Worm (Caenorhabditis elegans): Measurements from ENCODE around the gene dph-1.

dph-1 gene

DNA sequence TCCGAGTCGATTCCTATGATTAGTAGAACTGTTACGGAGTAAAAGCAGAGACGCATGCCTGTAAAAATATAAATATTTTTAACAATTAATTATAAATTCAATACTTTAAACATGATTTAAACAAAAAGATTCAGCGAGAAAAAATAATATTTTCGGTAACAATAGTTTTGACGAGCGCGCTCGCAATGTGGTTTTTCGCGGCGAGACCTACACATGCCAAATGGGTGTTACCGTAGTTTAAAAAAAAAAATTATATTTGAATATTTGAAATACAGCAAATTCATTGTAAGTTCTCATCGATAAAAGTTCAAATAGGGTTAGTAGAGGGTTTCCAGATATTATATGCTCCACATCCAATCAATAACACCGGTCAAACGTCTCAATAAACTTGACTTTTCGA is 19.8 kb downstream of the dph-1 start, which contains the start of gene gldi-5:
Gene gldi-5 (minus strand): TSS at position 58 of the 400 bp plus-strand sequence.
- TF ChIP-seq F13H6.1 (tag; optimal IDR thresholded peaks at IDR 0.05): no peak
- no peak for TF ChIP-seq sox-2 (GFP tag; IDR thresholded peaks at IDR 0.05)
- no peak for TF ChIP-seq K09A11.1 (tag; optimal IDR thresholded peaks at IDR 0.05; ENCODE audit: insufficient read depth)
- TF ChIP-seq C08G9.2 (tag; optimal IDR thresholded peaks at IDR 0.05): no peak
- no peak for TF ChIP-seq ceh-18 (tag; optimal IDR thresholded peaks at IDR 0.05)
- no peak for TF ChIP-seq ceh-9 (tag; optimal IDR thresholded peaks at IDR 0.05)
- TF ChIP-seq ref-2 (tag; optimal IDR thresholded peaks at IDR 0.05): no peak
- no peak for TF ChIP-seq lin-11 (tag; optimal IDR thresholded peaks at IDR 0.05)
- no peak for TF ChIP-seq eyg-1 (tag; optimal IDR thresholded peaks at IDR 0.05)

DNA sequence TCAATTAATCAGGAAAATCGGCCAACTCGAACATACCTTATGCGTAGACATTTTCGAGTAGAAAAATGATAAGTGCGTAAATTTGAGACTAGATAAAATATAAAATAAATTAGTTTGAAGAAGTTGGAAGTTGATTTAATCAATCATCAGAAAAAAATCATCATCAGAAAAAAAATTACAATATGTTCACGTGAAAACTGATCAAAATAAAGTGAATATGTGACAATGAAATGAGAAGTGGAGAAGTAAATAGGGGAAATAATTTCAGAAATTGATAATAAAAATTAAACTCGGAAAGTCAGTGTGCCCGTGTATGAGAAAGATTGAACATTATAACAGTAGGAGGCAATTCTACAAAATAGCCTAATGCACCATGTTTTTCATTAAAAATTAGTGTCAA is 22.8 kb downstream of the dph-1 start, which contains the start of gene F34D10.9:
Gene F34D10.9 (minus strand): TSS at position 101 of the 400 bp plus-strand sequence.
- TF ChIP-seq hlh-13 (GFP tag; optimal IDR thresholded peaks at IDR 0.05): no peak
- TF ChIP-seq K09A11.1 (tag; optimal IDR thresholded peaks at IDR 0.05; ENCODE audit: insufficient read depth): no peak
- TF ChIP-seq sox-2 (GFP tag; IDR thresholded peaks at IDR 0.05): no peak
- no peak for TF ChIP-seq K02D7.2 (tag; optimal IDR thresholded peaks at IDR 0.05)
- no peak for TF ChIP-seq ceh-19 (GFP tag; optimal IDR thresholded peaks at IDR 0.05)
- no peak for TF ChIP-seq elt-2 (tag; optimal IDR thresholded peaks at IDR 0.05)
- TF ChIP-seq unc-3 (GFP tag; conservative IDR thresholded peaks at IDR 0.05): no peak
- no peak for TF ChIP-seq unc-3 (tag; optimal IDR thresholded peaks at IDR 0.05)
- no peak for TF ChIP-seq C08G9.2 (tag; optimal IDR thresholded peaks at IDR 0.05)
- no peak for TF ChIP-seq ceh-31 (tag; optimal IDR thresholded peaks at IDR 0.05)
- no peak for TF ChIP-seq sox-4 (tag; optimal IDR thresholded peaks at IDR 0.05)
- no peak for TF ChIP-seq ceh-6 (GFP tag; optimal IDR thresholded peaks at IDR 0.05)
- no peak for TF ChIP-seq hlh-15 (tag; optimal IDR thresholded peaks at IDR 0.05)
- TF ChIP-seq syd-9 (tag; optimal IDR thresholded peaks at IDR 0.05): no peak
- no peak for TF ChIP-seq sdc-2 (tag; optimal IDR thresholded peaks at IDR 0.05)
- no peak for TF ChIP-seq Y22D7AL.16 (tag; optimal IDR thresholded peaks at IDR 0.05)
- TF ChIP-seq odd-2 (tag; optimal IDR thresholded peaks at IDR 0.05): no peak
- TF ChIP-seq ceh-9 (tag; optimal IDR thresholded peaks at IDR 0.05): no peak

- TF ChIP-seq sdc-2 (tag; optimal IDR thresholded peaks at IDR 0.05) (no peak), ceh-30 (tag; optimal IDR thresholded peaks at IDR 0.05) (no peak), dve-1 (tag; optimal IDR thresholded peaks at IDR 0.05) (no peak), sox-2 (GFP tag; IDR thresholded peaks at IDR 0.05) (no peak), odd-2 (tag; optimal IDR thresholded peaks at IDR 0.05) (no peak), tbx-7 (tag; optimal IDR thresholded peaks at IDR 0.05) (no peak), fax-1 (tag; optimal IDR thresholded peaks at IDR 0.05) (no peak), ceh-9 (tag; optimal IDR thresholded peaks at IDR 0.05) (no peak), hlh-6 (tag; optimal IDR thresholded peaks at IDR 0.05) (no peak), lim-6 (tag; optimal IDR thresholded peaks at IDR 0.05) (no peak), pat-9 (tag; optimal IDR thresholded peaks at IDR 0.05) (no peak), elt-2 (tag; optimal IDR thresholded peaks at IDR 0.05) (no peak), ceh-19 (GFP tag; optimal IDR thresholded peaks at IDR 0.05) (no peak), fkh-6 (tag; optimal IDR thresholded peaks at IDR 0.05) (no peak), pha-2 (tag; optimal IDR thresholded peaks at IDR 0.05) (no peak), tbx-2 (tag; optimal IDR thresholded peaks at IDR 0.05) (no peak), ceh-48 (tag; optimal IDR thresholded peaks at IDR 0.05) (no peak), unc-42 (tag; optimal IDR thresholded peaks at IDR 0.05) (no peak), ceh-6 (GFP tag; optimal IDR thresholded peaks at IDR 0.05) (no peak), hlh-15 (tag; optimal IDR thresholded peaks at IDR 0.05) (no peak)
These were observed 23.8 kb downstream of the dph-1 start, which contains the start of gene F34D10.8 for ce11 chrIII:3730475-3730874. Gene F34D10.8, plus strand, starts transcription at chrIII:3730775.

DNA sequence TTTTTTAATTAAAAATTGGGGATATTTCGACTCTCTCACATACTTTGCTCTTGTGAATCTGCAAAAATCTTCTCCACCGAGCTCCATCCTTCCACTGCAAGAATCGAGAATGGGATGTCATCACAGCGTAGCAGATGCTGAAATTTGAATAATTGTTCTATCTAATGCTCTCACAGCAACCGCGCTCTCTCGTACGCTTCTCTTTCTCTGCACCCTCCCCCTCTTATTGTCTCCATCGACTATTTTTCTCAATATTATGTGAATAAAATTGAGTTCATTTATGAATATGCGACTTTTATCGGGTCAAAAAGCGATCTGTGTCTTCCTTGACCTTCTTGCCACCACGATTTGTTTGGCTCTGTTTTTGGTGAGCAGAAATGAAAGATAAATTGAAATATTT is 27.3 kb downstream of the dph-1 start, which contains the start of gene F34D10.3:
Gene F34D10.3 (plus strand): TSS at position 249 of the 400 bp plus-strand sequence.
- TF ChIP-seq pha-2 (tag; optimal IDR thresholded peaks at IDR 0.05) (no peak), unc-42 (tag; optimal IDR thresholded peaks at IDR 0.05) (peak; percentile 1)
